Worm (Caenorhabditis elegans): ENCODE measurements around the gene R107.2.

The R107.2 gene

ce11 chrIII:9060267-9060666 is 14.5 kb upstream of the R107.2 start:
- TF ChIP-seq jun-1 (tag; optimal IDR thresholded peaks at IDR 0.05) = no peak
- TF ChIP-seq duxl-1 (tag; optimal IDR thresholded peaks at IDR 0.05; ENCODE audit: poor library complexity) = peak; percentile 55
- TF ChIP-seq nhr-11 (tag; optimal IDR thresholded peaks at IDR 0.05) = no peak
- TF ChIP-seq T26A8.4 (GFP tag; IDR thresholded peaks at IDR 0.05) = peak; percentile 66
- peak; percentile 38 for TF ChIP-seq nhr-102 (tag; optimal IDR thresholded peaks at IDR 0.05)
- peak; percentile 60 for TF ChIP-seq lin-38 (GFP tag; IDR thresholded peaks at IDR 0.05)
- TF ChIP-seq mdl-1 (tag; optimal IDR thresholded peaks at IDR 0.05) = no peak
- TF ChIP-seq lin-39 (tag; optimal IDR thresholded peaks at IDR 0.05) = no peak
- TF ChIP-seq Y5F2A.4 (GFP tag; optimal IDR thresholded peaks at IDR 0.05) = no peak
- TF ChIP-seq daf-19 (GFP tag; conservative IDR thresholded peaks at IDR 0.05) = no peak
- TF ChIP-seq nhr-42 (GFP tag; IDR thresholded peaks at IDR 0.05) = 0 out of 2 replicates have a peak, but pooled peaks have one; percentile 16
- no peak for TF ChIP-seq rbr-2 (tag; optimal IDR thresholded peaks at IDR 0.05)
- no peak for TF ChIP-seq daf-8 (GFP tag; IDR thresholded peaks at IDR 0.05)
- no peak for TF ChIP-seq tag-97 (GFP tag; IDR thresholded peaks at IDR 0.05)
- no peak for TF ChIP-seq php-3 (GFP tag; IDR thresholded peaks at IDR 0.05)
- TF ChIP-seq ceh-44 (GFP tag; IDR thresholded peaks at IDR 0.05) = no peak
- TF ChIP-seq lin-15B (tag; optimal IDR thresholded peaks at IDR 0.05) = no peak
- peak; percentile 39 for TF ChIP-seq spr-1 (tag; optimal IDR thresholded peaks at IDR 0.05)
- no peak for TF ChIP-seq nhr-237 (tag; optimal IDR thresholded peaks at IDR 0.05)
- peak; percentile 71 for TF ChIP-seq T20F7.1 (GFP tag; optimal IDR thresholded peaks at IDR 0.05)
- no peak for TF ChIP-seq ztf-7 (tag; optimal IDR thresholded peaks at IDR 0.05)
- peak; percentile 0 for TF ChIP-seq mes-2 (tag; optimal IDR thresholded peaks at IDR 0.05; ENCODE audit: poor library complexity, severe bottlenecking)
- no peak for TF ChIP-seq nhr-25 (tag; optimal IDR thresholded peaks at IDR 0.05; ENCODE audit: borderline replicate concordance, insufficient read depth)
- no peak for TF ChIP-seq zip-11 (GFP tag; IDR thresholded peaks at IDR 0.05)
- peak; percentile 27; the same call in 1 of the 2 replicates for TF ChIP-seq hmg-1.1 (GFP tag; IDR thresholded peaks at IDR 0.05)
- no peak for TF ChIP-seq unc-130 (GFP tag; optimal IDR thresholded peaks at IDR 0.05)
- TF ChIP-seq lin-13 (GFP tag; optimal IDR thresholded peaks at IDR 0.05) = no peak
- no peak for TF ChIP-seq madf-9 (GFP tag; conservative IDR thresholded peaks at IDR 0.05)
- no peak for TF ChIP-seq F10B5.3 (tag; optimal IDR thresholded peaks at IDR 0.05)
- TF ChIP-seq zag-1 (tag; optimal IDR thresholded peaks at IDR 0.05) = no peak
- 0 out of 2 replicates have a peak, but pooled peaks have one; percentile 5 for TF ChIP-seq nhr-41 (GFP tag; IDR thresholded peaks at IDR 0.05)
- peak; percentile 70; the same call in 1 of the 2 replicates for TF ChIP-seq pha-4 (GFP tag; IDR thresholded peaks at IDR 0.05)
- no peak for TF ChIP-seq pha-4 (tag; optimal IDR thresholded peaks at IDR 0.05)
- TF ChIP-seq ceh-20 (GFP tag; IDR thresholded peaks at IDR 0.05) = no peak
- TF ChIP-seq mxl-3 (GFP tag; optimal IDR thresholded peaks at IDR 0.05) = no peak
- no peak for TF ChIP-seq mxl-2 (GFP tag; conservative IDR thresholded peaks at IDR 0.05)
- no peak for TF ChIP-seq saeg-2 (GFP tag; IDR thresholded peaks at IDR 0.05)
- TF ChIP-seq ZK546.5 (tag; optimal IDR thresholded peaks at IDR 0.05) = no peak
- TF ChIP-seq lir-3 (tag; optimal IDR thresholded peaks at IDR 0.05) = no peak
- peak in 1 of 2 experiments; percentile 55 for TF ChIP-seq lsy-2 (tag; optimal IDR thresholded peaks at IDR 0.05)
- no peak for TF ChIP-seq dpl-1 (GFP tag; optimal IDR thresholded peaks at IDR 0.05)
- TF ChIP-seq mdt-29 (GFP tag; IDR thresholded peaks at IDR 0.05) = peak; percentile 28; the same call in 1 of the 2 replicates
- TF ChIP-seq ctbp-1 (GFP tag; IDR thresholded peaks at IDR 0.05) = no peak
- no peak for TF ChIP-seq F44E2.7 (GFP tag; IDR thresholded peaks at IDR 0.05)
- TF ChIP-seq dve-1 (tag; optimal IDR thresholded peaks at IDR 0.05; ENCODE audit: insufficient read depth) = peak; percentile 73
- TF ChIP-seq hlh-11 (tag; optimal IDR thresholded peaks at IDR 0.05) = peak; percentile 50
- no peak for TF ChIP-seq madf-5 (GFP tag; IDR thresholded peaks at IDR 0.05)
- no peak for TF ChIP-seq F37D6.2 (tag; optimal IDR thresholded peaks at IDR 0.05)
- no peak for TF ChIP-seq fos-1 (tag; optimal IDR thresholded peaks at IDR 0.05)
- no peak for TF ChIP-seq hif-1 (tag; optimal IDR thresholded peaks at IDR 0.05)
- TF ChIP-seq egl-27 (tag; optimal IDR thresholded peaks at IDR 0.05) = no peak
